Fruit fly (Drosophila melanogaster) whole organism, larva: Measurements from ENCODE around the gene prg.

Experiments
- noc ChIP-seq: fragments of 200-800 bp; sonication (Bioruptor generic); optimal IDR thresholded peaks from 3 replicates; lab custom pipeline; 2019; ENCODE audit warnings: missing biosample characterization, mild to moderate bottlenecking, missing genetic modification characterization, moderate library complexity

Gene prg

dm6 chr2L:8464107-8464582 lies at the start of gene prg:
Gene prg (plus strand): TSS chr2L:8464488.
- TF ChIP-seq noc (tag; lab: Kevin White, UChicago): peak; percentile 34

- TF ChIP-seq noc (tag; lab: Kevin White, UChicago): no peak
Observed at dm6 chr2L:8414887-8415883, 49.1 kb upstream of the prg start, which contains the start of the genes CG13398 and Akap200. Gene CG13398 (minus strand): TSS chr2L:8415256. Gene Akap200 (plus strand): TSS chr2L:8415690.

- TF ChIP-seq noc (tag; lab: Kevin White, UChicago): peak; percentile 21
Observed at dm6 chr2L:8416350-8417046, 47.8 kb upstream of the prg start.

- no peak for TF ChIP-seq noc (tag; lab: Kevin White, UChicago)
Observed at dm6 chr2L:8417562-8417961, 46.7 kb upstream of the prg start.

- no peak for TF ChIP-seq noc (tag; lab: Kevin White, UChicago)
Observed at dm6 chr2L:8418113-8418885, 46.0 kb upstream of the prg start.

- no peak for TF ChIP-seq noc (tag; lab: Kevin White, UChicago)
Observed at dm6 chr2L:8419382-8419940, 44.8 kb upstream of the prg start.

- no peak for TF ChIP-seq noc (tag; lab: Kevin White, UChicago)
Observed at dm6 chr2L:8420259-8420930, 43.9 kb upstream of the prg start.

dm6 chr2L:8421717-8422116 lies 42.6 kb upstream of the prg start:
- no peak for TF ChIP-seq noc (tag; lab: Kevin White, UChicago)

- no peak for TF ChIP-seq noc (tag; lab: Kevin White, UChicago)
Observed at dm6 chr2L:8423047-8423446, 41.2 kb upstream of the prg start.

dm6 chr2L:8423460-8424089 lies 40.7 kb upstream of the prg start:
- TF ChIP-seq noc (tag; lab: Kevin White, UChicago): no peak

dm6 chr2L:8424090-8424470 lies 40.2 kb upstream of the prg start:
- no peak for TF ChIP-seq noc (tag; lab: Kevin White, UChicago)

dm6 chr2L:8424662-8425208 lies 39.6 kb upstream of the prg start:
- TF ChIP-seq noc (tag; lab: Kevin White, UChicago): no peak

- no peak for TF ChIP-seq noc (tag; lab: Kevin White, UChicago)
Observed at dm6 chr2L:8425212-8425611, 39.1 kb upstream of the prg start.
